Fruit fly (Drosophila melanogaster): ENCODE results near the gene CG31955.

Gene CG31955

dm6 chr2L:3712949-3713416 lies at the start of gene CG31955, which contains the start of gene CG2818 (continued):
- no peak for TF ChIP-seq CG10654 (GFP tag; optimal IDR thresholded peaks at IDR 0.05)
- TF ChIP-seq br (optimal IDR thresholded peaks at IDR 0.05) = no peak
- TF ChIP-seq CG7839 (tag; optimal IDR thresholded peaks at IDR 0.05) = no peak
- peak; percentile 71 to 96 for TF ChIP-seq crp (GFP tag; optimal IDR thresholded peaks at IDR 0.05)
- peak; percentile 18 for TF ChIP-seq CG12391 (tag; optimal IDR thresholded peaks at IDR 0.05)
- TF ChIP-seq kni (GFP tag; optimal IDR thresholded peaks at IDR 0.05) = no peak
- TF ChIP-seq CG42726 (GFP tag; IDR thresholded peaks at IDR 0.05; ENCODE audit: partially characterized antibody) = 0 out of 2 replicates have a peak, but pooled peaks have one; percentile 16
- no peak for TF ChIP-seq CG6272 (GFP tag; IDR thresholded peaks at IDR 0.05)
- no peak for TF ChIP-seq lbe (GFP tag; optimal IDR thresholded peaks at IDR 0.05)
- no peak for TF ChIP-seq fu2 (GFP tag; optimal IDR thresholded peaks at IDR 0.05)
- TF ChIP-seq CG8089 (GFP tag; optimal IDR thresholded peaks at IDR 0.05) = no peak
- TF ChIP-seq lilli (GFP tag; optimal IDR thresholded peaks at IDR 0.05) = peak; percentile 75
- TF ChIP-seq ro (GFP tag; IDR thresholded peaks at IDR 0.05) = no peak
- no peak for TF ChIP-seq Hr3 (GFP tag; optimal IDR thresholded peaks at IDR 0.05)
- no peak for TF ChIP-seq CG8281 (tag; optimal IDR thresholded peaks at IDR 0.05)
- no peak for TF ChIP-seq CG17568 (GFP tag; optimal IDR thresholded peaks at IDR 0.05)
- TF ChIP-seq CG9797 (GFP tag; optimal IDR thresholded peaks at IDR 0.05) = peak; percentile 1
- TF ChIP-seq CG14710 (tag; optimal IDR thresholded peaks at IDR 0.05) = peak; percentile 38
- TF ChIP-seq disco-r (GFP tag; optimal IDR thresholded peaks at IDR 0.05) = no peak
- no peak for TF ChIP-seq cwo (GFP tag; optimal IDR thresholded peaks at IDR 0.05)

- TF ChIP-seq CG13624 (GFP tag; optimal IDR thresholded peaks at IDR 0.05) (no peak), cwo (GFP tag; optimal IDR thresholded peaks at IDR 0.05) (no peak), ato (GFP tag; IDR thresholded peaks at IDR 0.05; ENCODE audit: partially characterized antibody) (no peak), bowl (GFP tag; IDR thresholded peaks at IDR 0.05) (0 out of 2 replicates have a peak, but pooled peaks have one; percentile 4), row (GFP tag; IDR thresholded peaks at IDR 0.05) (no peak), Bgb (GFP tag; IDR thresholded peaks at IDR 0.05; ENCODE audit: partially characterized antibody) (no peak), CG6175 (GFP tag; IDR thresholded peaks at IDR 0.05) (no peak), Mad (GFP tag; optimal IDR thresholded peaks at IDR 0.05) (no peak), CG4820 (GFP tag; optimal IDR thresholded peaks at IDR 0.05) (no peak), amos (GFP tag; IDR thresholded peaks at IDR 0.05; ENCODE audit: partially characterized antibody) (0 out of 2 replicates have a peak, but pooled peaks have one; percentile 7), ewg (GFP tag; optimal IDR thresholded peaks at IDR 0.05) (peak; percentile 51), CG3838 (GFP tag; optimal IDR thresholded peaks at IDR 0.05) (no peak), Myb (GFP tag; optimal IDR thresholded peaks at IDR 0.05) (no peak), pho (GFP tag; optimal IDR thresholded peaks at IDR 0.05) (no peak), CG3163 (GFP tag; optimal IDR thresholded peaks at IDR 0.05) (peak; percentile 64), CG7987 (GFP tag; optimal IDR thresholded peaks at IDR 0.05) (no peak), Trl (optimal IDR thresholded peaks at IDR 0.05) (peak in 1 of 2 experiments; percentile 17), Trl (GFP tag; optimal IDR thresholded peaks at IDR 0.05) (no peak), Gug (GFP tag; IDR thresholded peaks at IDR 0.05) (no peak), scrt (GFP tag; optimal IDR thresholded peaks at IDR 0.05) (peak; percentile 67), CG43689 (GFP tag; IDR thresholded peaks at IDR 0.05) (no peak), usp (GFP tag; optimal IDR thresholded peaks at IDR 0.05) (no peak), ash1 (GFP tag; optimal IDR thresholded peaks at IDR 0.05) (no peak), CG9932 (GFP tag; IDR thresholded peaks at IDR 0.05) (no peak), Deaf1 (tag; optimal IDR thresholded peaks at IDR 0.05) (peak; percentile 55), Xbp1 (GFP tag; optimal IDR thresholded peaks at IDR 0.05) (no peak), Adf1 (GFP tag; IDR thresholded peaks at IDR 0.05) (peak; percentile 26; the same call in 1 of the 2 replicates), CG13894 (tag; optimal IDR thresholded peaks at IDR 0.05) (peak; percentile 37), chinmo (GFP tag; IDR thresholded peaks at IDR 0.05; ENCODE audit: partially characterized antibody) (0 out of 4 replicates have a peak, but pooled peaks have one; percentile 69), pan (optimal IDR thresholded peaks at IDR 0.05) (no peak), pan (GFP tag; optimal IDR thresholded peaks at IDR 0.05 in 1 of 2, IDR thresholded peaks at IDR 0.05 in 1 of 2) (peak in 1 of 2 experiments; percentile 13), gcm2 (GFP tag; optimal IDR thresholded peaks at IDR 0.05) (no peak)
Measured at dm6 chr2L:3756831-3757351, 44.0 kb upstream of the CG31955 start, which contains the start of gene CG43707. Gene CG43707, plus strand, starts transcription at chr2L:3757256.

Measured in whole organism, embryonic.